Worm (Caenorhabditis elegans): ENCODE data around the gene vps-41.

Gene vps-41

ce11 chrX:5323287-5323686 is 39.7 kb downstream of the vps-41 start, which contains the start of gene sto-2:
Gene sto-2, minus strand, starts transcription at chrX:5323387.
- TF ChIP-seq nhr-237 (tag; optimal IDR thresholded peaks at IDR 0.05), result no peak
- no peak for TF ChIP-seq egl-13 (tag; optimal IDR thresholded peaks at IDR 0.05)

- TF ChIP-seq elt-2 (tag; optimal IDR thresholded peaks at IDR 0.05) (peak; percentile 37), pqm-1 (tag; optimal IDR thresholded peaks at IDR 0.05) (no peak), skn-1 (tag; optimal IDR thresholded peaks at IDR 0.05) (no peak)
Observed at ce11 chrX:5329236-5329635, 45.6 kb downstream of the vps-41 start, which contains the start of gene C26B9.5. Gene C26B9.5, plus strand, starts transcription at chrX:5329479.

ce11 chrX:5330765-5331164 is 47.1 kb downstream of the vps-41 start:
- TF ChIP-seq irx-1 (tag; optimal IDR thresholded peaks at IDR 0.05) (no peak), efl-1 (optimal IDR thresholded peaks at IDR 0.05) (no peak), efl-1 (GFP tag; optimal IDR thresholded peaks at IDR 0.05 in 1 of 2) (peak in 1 of 2 experiments; percentile 52)

ce11 chrX:5335368-5335767 is 51.7 kb downstream of the vps-41 start, which contains the start of gene C26B9.6:
Gene C26B9.6, minus strand, starts transcription at chrX:5335468.
- TF ChIP-seq Y116A8C.19 (tag; optimal IDR thresholded peaks at IDR 0.05; ENCODE audit: borderline replicate concordance), result no peak
- TF ChIP-seq ztf-4 (tag; optimal IDR thresholded peaks at IDR 0.05), result no peak
- no peak for TF ChIP-seq F16B12.6 (tag; optimal IDR thresholded peaks at IDR 0.05)
- no peak for TF ChIP-seq pqm-1 (tag; optimal IDR thresholded peaks at IDR 0.05)
- no peak for TF ChIP-seq ets-5 (GFP tag; IDR thresholded peaks at IDR 0.05)
- no peak for TF ChIP-seq C04F5.9 (tag; optimal IDR thresholded peaks at IDR 0.05)
- no peak for TF ChIP-seq mdl-1 (tag; optimal IDR thresholded peaks at IDR 0.05)
- TF ChIP-seq elt-2 (tag; optimal IDR thresholded peaks at IDR 0.05), result no peak
- TF ChIP-seq tbx-2 (tag; optimal IDR thresholded peaks at IDR 0.05), result no peak
- TF ChIP-seq ceh-82 (tag; optimal IDR thresholded peaks at IDR 0.05), result no peak
- TF ChIP-seq fkh-8 (tag; optimal IDR thresholded peaks at IDR 0.05), result no peak
- no peak for TF ChIP-seq nhr-237 (tag; optimal IDR thresholded peaks at IDR 0.05)
- TF ChIP-seq nhr-84 (tag; optimal IDR thresholded peaks at IDR 0.05), result no peak
- TF ChIP-seq sox-4 (tag; optimal IDR thresholded peaks at IDR 0.05), result no peak
- TF ChIP-seq unc-62 (GFP tag; optimal IDR thresholded peaks at IDR 0.05), result no peak
- no peak for TF ChIP-seq vab-15 (tag; optimal IDR thresholded peaks at IDR 0.05)
- TF ChIP-seq pax-3 (tag; optimal IDR thresholded peaks at IDR 0.05), result no peak

ce11 chrX:5336498-5336897 is 52.9 kb downstream of the vps-41 start:
- TF ChIP-seq tbx-2 (tag; optimal IDR thresholded peaks at IDR 0.05) (peak; percentile 55), nhr-84 (tag; optimal IDR thresholded peaks at IDR 0.05) (no peak), unc-62 (GFP tag; optimal IDR thresholded peaks at IDR 0.05) (no peak), snu-23 (GFP tag; optimal IDR thresholded peaks at IDR 0.05) (peak; percentile 67), tlp-1 (tag; optimal IDR thresholded peaks at IDR 0.05) (no peak), rnt-1 (tag; optimal IDR thresholded peaks at IDR 0.05) (peak; percentile 53), lin-14 (GFP tag; optimal IDR thresholded peaks at IDR 0.05) (peak; percentile 90), ces-1 (GFP tag; optimal IDR thresholded peaks at IDR 0.05) (no peak), blmp-1 (tag; optimal IDR thresholded peaks at IDR 0.05) (peak; percentile 63), lsy-2 (tag; optimal IDR thresholded peaks at IDR 0.05) (peak; percentile 44 to 61), swsn-7 (tag; optimal IDR thresholded peaks at IDR 0.05) (peak; percentile 61), mep-1 (tag; optimal IDR thresholded peaks at IDR 0.05) (peak; percentile 72), ztf-4 (tag; optimal IDR thresholded peaks at IDR 0.05) (no peak), jun-1 (tag; optimal IDR thresholded peaks at IDR 0.05) (peak; percentile 29), elt-2 (tag; optimal IDR thresholded peaks at IDR 0.05) (no peak), C34B4.2 (tag; optimal IDR thresholded peaks at IDR 0.05) (no peak), mdl-1 (tag; optimal IDR thresholded peaks at IDR 0.05) (peak in 1 of 2 experiments; percentile 83), nhr-20 (tag; optimal IDR thresholded peaks at IDR 0.05) (peak; percentile 64), fkh-8 (tag; optimal IDR thresholded peaks at IDR 0.05) (peak; percentile 64), elt-3 (tag; optimal IDR thresholded peaks at IDR 0.05) (peak in 1 of 6 experiments; percentile 49), xbp-1 (tag; optimal IDR thresholded peaks at IDR 0.05) (peak; percentile 45), lir-3 (tag; optimal IDR thresholded peaks at IDR 0.05; ENCODE audit: poor library complexity) (no peak), skn-1 (tag; optimal IDR thresholded peaks at IDR 0.05) (peak; percentile 29), efl-1 (optimal IDR thresholded peaks at IDR 0.05) (peak in 1 of 2 experiments; percentile 48), efl-1 (GFP tag; optimal IDR thresholded peaks at IDR 0.05 in 1 of 2) (peak; percentile 2 to 20), nhr-47 (tag; optimal IDR thresholded peaks at IDR 0.05) (peak; percentile 43), egl-27 (tag; optimal IDR thresholded peaks at IDR 0.05) (no peak), ets-5 (GFP tag; IDR thresholded peaks at IDR 0.05) (no peak), unc-86 (tag; optimal IDR thresholded peaks at IDR 0.05) (peak; percentile 24), ceh-82 (tag; optimal IDR thresholded peaks at IDR 0.05) (peak; percentile 31 to 62 (median 43)), egl-13 (tag; optimal IDR thresholded peaks at IDR 0.05) (peak; percentile 12), nhr-19 (GFP tag; conservative IDR thresholded peaks at IDR 0.05) (peak; percentile 21; the same call in 1 of the 2 replicates), C16A3.4 (tag; optimal IDR thresholded peaks at IDR 0.05) (peak; percentile 10), dpl-1 (GFP tag; optimal IDR thresholded peaks at IDR 0.05) (peak in 1 of 3 experiments; percentile 24)
